Fruit fly (Drosophila melanogaster): ENCODE measurements around the gene CG13032.

DNA sequence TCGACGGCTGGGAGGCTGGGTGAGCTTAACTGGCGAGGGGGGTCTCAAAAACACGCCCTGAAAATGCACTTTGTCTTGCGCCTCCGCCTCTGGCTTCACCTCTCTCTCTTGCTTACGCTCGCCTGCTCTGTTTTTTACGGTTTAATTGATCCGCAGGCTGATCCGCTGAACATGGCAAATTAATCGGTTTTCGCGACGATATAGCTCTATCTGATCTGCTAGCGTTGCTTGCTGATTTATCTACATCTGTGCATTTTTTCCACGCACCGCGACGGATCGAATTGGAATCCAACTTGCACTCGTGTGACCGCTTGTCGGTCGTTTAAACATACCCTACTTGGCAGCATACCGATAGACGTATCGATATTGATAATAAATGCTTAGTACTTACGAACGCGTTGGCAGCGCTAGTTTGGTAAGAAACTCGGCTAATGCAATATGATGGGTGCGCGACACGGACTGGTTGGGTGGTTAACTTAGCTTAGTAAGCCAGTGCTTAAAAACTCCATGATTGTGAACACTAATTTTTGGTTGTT is 26.1 kb upstream of the CG13032 start, which contains the start of gene Abl:
- TF ChIP-seq kay (GFP tag; ENCODE audit: borderline replicate concordance) = no peak
- TF ChIP-seq pad (GFP tag; optimal IDR thresholded peaks at IDR 0.05) = peak; percentile 76
- TF ChIP-seq Hr96 (GFP tag; optimal IDR thresholded peaks at IDR 0.05) = peak; percentile 74
- TF ChIP-seq CG7045 (GFP tag; optimal IDR thresholded peaks at IDR 0.05) = peak; percentile 32
- peak; percentile 75 for TF ChIP-seq CG7101 (tag; optimal IDR thresholded peaks at IDR 0.05)
- TF ChIP-seq Clk (GFP tag; optimal IDR thresholded peaks at IDR 0.05) = peak; percentile 71
- peak; percentile 87 for TF ChIP-seq bab1 (GFP tag; optimal IDR thresholded peaks at IDR 0.05)
- TF ChIP-seq Mnt (GFP tag; optimal IDR thresholded peaks at IDR 0.05) = peak; percentile 56
- peak; percentile 66 for TF ChIP-seq ovo (GFP tag; optimal IDR thresholded peaks at IDR 0.05)
